Worm (Caenorhabditis elegans): ENCODE measurements around the gene F40F12.3.

The F40F12.3 gene

DNA sequence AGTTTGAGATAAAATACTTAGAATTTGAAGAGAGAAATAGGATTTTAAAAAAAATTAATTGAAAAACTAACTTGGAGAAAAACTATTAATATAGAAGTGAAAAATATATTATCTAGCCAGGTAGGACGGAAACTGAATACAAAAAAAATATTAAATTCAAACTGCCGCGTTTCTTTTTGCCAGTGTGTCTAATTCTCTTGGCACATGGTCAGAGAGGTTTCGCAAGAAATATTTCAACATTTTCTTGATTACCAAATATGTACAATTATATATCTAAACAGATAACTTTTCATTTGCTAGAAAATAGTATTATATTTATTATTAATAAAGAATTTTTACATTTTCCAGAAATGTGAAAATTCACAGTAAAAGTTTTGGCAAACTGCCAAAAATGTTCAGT is 8.2 kb downstream of the F40F12.3 start:
- TF ChIP-seq grh-1 (GFP tag; IDR thresholded peaks at IDR 0.05) (no peak), ztf-4 (tag; optimal IDR thresholded peaks at IDR 0.05) (no peak), ceh-82 (tag; optimal IDR thresholded peaks at IDR 0.05) (peak in 1 of 3 experiments; percentile 3), skn-1 (tag; optimal IDR thresholded peaks at IDR 0.05) (peak; percentile 77), nhr-47 (tag; optimal IDR thresholded peaks at IDR 0.05) (no peak), nhr-85 (tag) (no peak), vab-15 (tag; optimal IDR thresholded peaks at IDR 0.05) (no peak), efl-1 (optimal IDR thresholded peaks at IDR 0.05) (peak in 1 of 2 experiments; percentile 42), efl-1 (GFP tag; optimal IDR thresholded peaks at IDR 0.05 in 1 of 2) (peak; percentile 68 to 96), nhr-71 (tag; optimal IDR thresholded peaks at IDR 0.05) (no peak), unc-130 (tag; optimal IDR thresholded peaks at IDR 0.05) (no peak), dpl-1 (GFP tag; optimal IDR thresholded peaks at IDR 0.05) (peak; percentile 49 to 69 (median 64)), ets-5 (GFP tag; IDR thresholded peaks at IDR 0.05) (no peak), lin-35 (GFP tag; optimal IDR thresholded peaks at IDR 0.05) (peak; percentile 43 to 76), ztf-11 (tag; optimal IDR thresholded peaks at IDR 0.05) (no peak), pax-3 (tag; optimal IDR thresholded peaks at IDR 0.05) (no peak), jun-1 (tag; optimal IDR thresholded peaks at IDR 0.05) (no peak)

DNA sequence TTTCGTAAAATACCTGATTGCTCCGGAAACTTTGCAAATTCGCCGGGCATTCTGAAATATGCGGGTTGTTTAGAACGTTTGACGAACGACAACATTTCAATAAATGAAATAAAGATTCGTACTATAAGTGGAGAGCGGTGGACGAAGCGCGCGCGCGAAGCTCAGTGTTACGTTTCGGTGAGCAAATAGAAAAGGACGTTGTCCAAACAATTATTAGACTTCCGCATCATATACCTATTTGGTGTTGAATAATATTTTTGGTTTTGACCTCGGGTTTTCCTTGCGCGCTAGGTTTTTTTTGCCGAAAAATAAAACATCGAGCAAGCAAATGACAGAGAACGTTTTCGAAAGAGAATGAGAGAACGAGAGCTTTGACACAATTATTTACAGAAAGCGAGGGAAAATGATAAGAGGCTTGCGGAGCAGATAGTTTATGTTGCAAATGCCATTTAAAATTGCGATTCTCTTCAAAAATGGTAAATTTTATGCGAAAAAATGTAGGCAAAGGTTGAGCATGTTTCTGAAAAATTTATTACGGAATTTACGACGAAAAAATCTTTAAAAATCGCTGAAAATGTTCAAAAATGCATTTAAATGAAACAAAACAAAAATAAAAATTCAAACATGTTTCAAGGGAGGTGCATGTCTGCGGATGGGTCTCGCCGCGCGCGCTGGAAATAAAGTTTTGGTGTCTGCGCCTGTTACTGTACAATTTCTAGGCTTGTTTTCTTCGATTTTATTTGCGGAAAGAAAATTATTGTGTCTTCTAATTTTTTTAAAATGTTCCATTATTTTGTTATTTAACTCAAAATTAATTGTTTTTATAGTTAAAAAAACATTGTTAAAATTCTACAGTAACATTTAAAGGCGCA is 9.8 kb downstream of the F40F12.3 start, which contains the start of the genes cyld-1 and F40F12.9:
cyld-1 (minus strand) TSS at position 51 of the 872 bp plus-strand sequence.
F40F12.9 (plus strand) TSS at position 721 of the 872 bp plus-strand sequence.
- TF ChIP-seq lir-3 (tag; optimal IDR thresholded peaks at IDR 0.05; ENCODE audit: poor library complexity) (no peak), ceh-90 (tag; optimal IDR thresholded peaks at IDR 0.05) (no peak), nhr-76 (tag; optimal IDR thresholded peaks at IDR 0.05) (no peak), lin-15B (tag; optimal IDR thresholded peaks at IDR 0.05) (no peak), rnt-1 (tag; optimal IDR thresholded peaks at IDR 0.05) (no peak), ets-5 (GFP tag; IDR thresholded peaks at IDR 0.05) (no peak), lin-35 (GFP tag; optimal IDR thresholded peaks at IDR 0.05) (peak in 1 of 2 experiments; percentile 20), lin-14 (GFP tag; optimal IDR thresholded peaks at IDR 0.05) (peak; percentile 28), alr-1 (tag; optimal IDR thresholded peaks at IDR 0.05; ENCODE audit: borderline replicate concordance) (no peak), nhr-90 (tag; optimal IDR thresholded peaks at IDR 0.05; ENCODE audit: poor library complexity) (no peak)

DNA sequence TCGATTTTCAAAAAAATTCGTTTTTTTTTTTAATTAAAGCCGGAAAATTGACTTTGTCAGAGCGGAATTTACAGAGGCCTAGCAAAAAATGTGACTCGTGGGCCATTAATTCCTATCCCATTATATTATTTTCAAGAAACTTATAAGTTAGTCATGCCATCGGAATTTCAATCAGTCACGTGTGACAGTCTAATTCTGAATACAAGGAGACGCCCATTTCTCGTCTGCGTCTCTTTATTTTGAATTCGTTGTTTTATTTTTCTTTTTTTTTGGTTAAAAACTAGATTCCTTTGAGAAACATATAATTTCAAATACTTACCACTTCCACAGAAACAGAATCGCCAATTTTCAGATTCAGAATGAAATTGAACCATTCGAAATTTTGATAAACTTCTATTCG is 11.9 kb downstream of the F40F12.3 start:
- no peak for TF ChIP-seq mdl-1 (tag; optimal IDR thresholded peaks at IDR 0.05)
- no peak for TF ChIP-seq swsn-7 (tag; optimal IDR thresholded peaks at IDR 0.05)
- no peak for TF ChIP-seq zip-4 (GFP tag; optimal IDR thresholded peaks at IDR 0.05)
- TF ChIP-seq aha-1 (tag; optimal IDR thresholded peaks at IDR 0.05) = no peak
- no peak for TF ChIP-seq vab-15 (tag; optimal IDR thresholded peaks at IDR 0.05)
- TF ChIP-seq nhr-84 (tag; optimal IDR thresholded peaks at IDR 0.05) = no peak
- TF ChIP-seq isw-1 (GFP tag; IDR thresholded peaks at IDR 0.05) = no peak
- TF ChIP-seq nhr-85 (tag) = peak; percentile 93
- TF ChIP-seq skn-1 (tag; optimal IDR thresholded peaks at IDR 0.05) = peak; percentile 4
- no peak for TF ChIP-seq pqm-1 (tag; optimal IDR thresholded peaks at IDR 0.05)
- TF ChIP-seq nhr-71 (tag; optimal IDR thresholded peaks at IDR 0.05) = peak; percentile 49
- peak; percentile 50 for TF ChIP-seq snu-23 (GFP tag; optimal IDR thresholded peaks at IDR 0.05)
- no peak for TF ChIP-seq fos-1 (tag; optimal IDR thresholded peaks at IDR 0.05)
- no peak for TF ChIP-seq ceh-8 (GFP tag; optimal IDR thresholded peaks at IDR 0.05)
- TF ChIP-seq nhr-47 (tag; optimal IDR thresholded peaks at IDR 0.05) = no peak
- TF ChIP-seq nhr-19 (GFP tag; conservative IDR thresholded peaks at IDR 0.05) = no peak
- no peak for TF ChIP-seq ceh-90 (tag; optimal IDR thresholded peaks at IDR 0.05)
- TF ChIP-seq sup-37 (GFP tag; optimal IDR thresholded peaks at IDR 0.05) = no peak
- no peak for TF ChIP-seq alr-1 (tag; optimal IDR thresholded peaks at IDR 0.05; ENCODE audit: borderline replicate concordance)
- TF ChIP-seq dpl-1 (GFP tag; optimal IDR thresholded peaks at IDR 0.05) = peak in 1 of 3 experiments; percentile 16
- peak in 1 of 2 experiments; percentile 69 for TF ChIP-seq lin-35 (GFP tag; optimal IDR thresholded peaks at IDR 0.05)
- TF ChIP-seq aly-2 (tag; optimal IDR thresholded peaks at IDR 0.05) = no peak
- no peak for TF ChIP-seq lin-13 (GFP tag; optimal IDR thresholded peaks at IDR 0.05)
- TF ChIP-seq elt-2 (tag; optimal IDR thresholded peaks at IDR 0.05) = no peak
- TF ChIP-seq nhr-20 (tag; optimal IDR thresholded peaks at IDR 0.05) = peak; percentile 52
- TF ChIP-seq pax-3 (tag; optimal IDR thresholded peaks at IDR 0.05) = no peak
- no peak for TF ChIP-seq sptf-1 (tag; optimal IDR thresholded peaks at IDR 0.05)
- TF ChIP-seq pag-3 (tag; optimal IDR thresholded peaks at IDR 0.05; ENCODE audit: borderline replicate concordance, insufficient read depth) = no peak
- no peak for TF ChIP-seq C34B4.2 (tag; optimal IDR thresholded peaks at IDR 0.05)
- no peak for TF ChIP-seq hlh-17 (GFP tag; optimal IDR thresholded peaks at IDR 0.05; ENCODE audit: borderline replicate concordance)
- no peak for TF ChIP-seq ceh-82 (tag; optimal IDR thresholded peaks at IDR 0.05)
